Worm (Caenorhabditis elegans): Measurements from ENCODE around the gene F23H12.5.

F23H12.5 gene

DNA sequence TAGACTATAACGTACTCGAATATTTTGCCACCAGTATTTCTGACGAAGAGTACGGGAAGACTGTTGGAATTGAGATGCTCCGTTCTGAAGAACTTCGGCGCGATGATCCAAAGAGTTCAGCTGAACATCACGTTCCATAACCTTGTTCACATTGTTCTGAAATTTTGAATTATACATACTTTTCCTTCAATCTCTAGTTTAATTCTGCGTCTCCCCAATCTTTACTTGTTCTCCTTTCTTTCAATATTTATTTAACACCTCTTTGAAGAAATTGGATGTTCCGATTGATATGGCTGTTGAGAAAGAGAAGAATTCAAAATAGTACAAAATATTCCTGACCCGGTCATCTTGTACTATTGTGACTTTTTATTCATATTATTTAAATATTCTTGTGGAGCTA is 13.6 kb upstream of the F23H12.5 start, which contains the start of gene F23H12.3:
TSS of gene F23H12.3 (plus strand) at position 301 of the 400 bp plus-strand sequence.
- TF ChIP-seq gmeb-1 (tag; optimal IDR thresholded peaks at IDR 0.05) (no peak), elt-1 (tag; optimal IDR thresholded peaks at IDR 0.05) (no peak), crh-2 (tag; optimal IDR thresholded peaks at IDR 0.05) (no peak), fos-1 (tag; optimal IDR thresholded peaks at IDR 0.05) (no peak), dmd-4 (tag; optimal IDR thresholded peaks at IDR 0.05) (no peak), ceh-82 (tag; optimal IDR thresholded peaks at IDR 0.05) (no peak), aly-2 (tag; optimal IDR thresholded peaks at IDR 0.05) (no peak), sma-9 (GFP tag; optimal IDR thresholded peaks at IDR 0.05) (no peak), sma-9 (tag; optimal IDR thresholded peaks at IDR 0.05) (no peak), mab-5 (tag; optimal IDR thresholded peaks at IDR 0.05) (no peak), mbf-1 (tag; optimal IDR thresholded peaks at IDR 0.05) (no peak), sem-4 (tag; optimal IDR thresholded peaks at IDR 0.05) (no peak), lin-11 (tag; optimal IDR thresholded peaks at IDR 0.05) (no peak), nhr-129 (tag; optimal IDR thresholded peaks at IDR 0.05) (no peak), nhr-11 (tag; optimal IDR thresholded peaks at IDR 0.05) (no peak), lin-39 (tag; optimal IDR thresholded peaks at IDR 0.05) (no peak), F13H6.1 (tag; optimal IDR thresholded peaks at IDR 0.05) (no peak), unc-55 (GFP tag; optimal IDR thresholded peaks at IDR 0.05) (no peak), ama-1 (optimal IDR thresholded peaks at IDR 0.05) (no peak), R02D3.7 (tag; optimal IDR thresholded peaks at IDR 0.05) (no peak)

DNA sequence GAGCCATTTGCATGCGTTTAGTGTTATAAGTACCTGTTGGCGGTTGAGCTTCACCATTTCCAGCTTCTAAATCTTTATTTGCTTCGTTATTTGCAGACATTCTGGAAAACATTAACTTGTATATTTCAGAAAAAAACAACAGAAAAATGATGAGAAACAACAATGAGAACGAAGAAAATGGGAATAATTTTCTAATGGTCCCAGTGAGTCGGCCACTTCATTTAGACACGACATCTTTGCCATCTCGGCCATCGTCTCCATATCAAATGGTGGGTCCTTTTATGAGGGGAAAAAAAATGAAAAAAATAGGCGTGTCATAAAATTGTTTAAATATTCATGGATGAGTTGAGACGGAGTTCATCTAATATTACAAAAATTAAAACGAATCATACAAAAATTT is 12.6 kb upstream of the F23H12.5 start, which contains the start of gene snb-2:
TSS of gene snb-2 (minus strand) at position 101 of the 400 bp plus-strand sequence.
- TF ChIP-seq nhr-11 (tag; optimal IDR thresholded peaks at IDR 0.05) (no peak), nhr-237 (tag; optimal IDR thresholded peaks at IDR 0.05) (no peak), mbf-1 (tag; optimal IDR thresholded peaks at IDR 0.05) (no peak), zag-1 (tag; optimal IDR thresholded peaks at IDR 0.05) (no peak), unc-62 (GFP tag; optimal IDR thresholded peaks at IDR 0.05) (no peak), F13H6.1 (tag; optimal IDR thresholded peaks at IDR 0.05) (no peak), elt-3 (tag; optimal IDR thresholded peaks at IDR 0.05) (no peak), crh-2 (tag; optimal IDR thresholded peaks at IDR 0.05) (no peak), alr-1 (tag; optimal IDR thresholded peaks at IDR 0.05) (no peak), dmd-4 (tag; optimal IDR thresholded peaks at IDR 0.05) (no peak), ceh-16 (tag; optimal IDR thresholded peaks at IDR 0.05) (no peak), nhr-10 (tag; optimal IDR thresholded peaks at IDR 0.05) (no peak), lsy-2 (tag; optimal IDR thresholded peaks at IDR 0.05) (no peak), unc-39 (tag; optimal IDR thresholded peaks at IDR 0.05) (no peak), snpc-4 (tag; optimal IDR thresholded peaks at IDR 0.05) (no peak), nhr-23 (tag; optimal IDR thresholded peaks at IDR 0.05) (no peak), peb-1 (tag; optimal IDR thresholded peaks at IDR 0.05) (no peak), ztf-1 (GFP tag; conservative IDR thresholded peaks at IDR 0.05) (no peak), nhr-129 (tag; optimal IDR thresholded peaks at IDR 0.05) (no peak), C34F6.9 (tag; optimal IDR thresholded peaks at IDR 0.05) (no peak)

ce11 chrV:12347854-12348253 is 10.6 kb upstream of the F23H12.5 start:
- no peak for TF ChIP-seq ztf-4 (tag; optimal IDR thresholded peaks at IDR 0.05)
- peak; percentile 60 for TF ChIP-seq fos-1 (tag; optimal IDR thresholded peaks at IDR 0.05)

ce11 chrV:12349365-12349764 is 9.1 kb upstream of the F23H12.5 start:
- TF ChIP-seq nhr-77 (tag; optimal IDR thresholded peaks at IDR 0.05) (no peak), Y55F3AM.14 (GFP tag; optimal IDR thresholded peaks at IDR 0.05) (no peak), nhr-25 (tag; optimal IDR thresholded peaks at IDR 0.05) (no peak)

DNA sequence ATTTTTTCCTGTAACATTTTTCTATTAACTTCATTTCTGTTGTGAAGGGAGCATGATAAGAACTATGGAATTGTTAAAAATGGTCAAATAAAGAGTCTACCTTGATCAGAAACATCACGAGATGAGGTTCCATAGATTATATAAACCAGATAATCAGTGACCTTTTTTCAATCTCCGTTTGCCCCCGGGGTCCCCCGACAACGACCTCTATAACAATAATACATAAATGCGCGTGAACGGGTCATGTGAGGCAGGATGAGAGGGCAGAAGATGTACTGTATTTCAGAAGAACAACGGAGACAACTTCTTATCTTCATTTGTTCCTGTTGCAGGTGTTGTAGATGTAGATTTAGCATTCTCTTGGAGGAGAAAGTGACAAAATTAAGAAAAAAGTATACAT is 6.6 kb upstream of the F23H12.5 start:
- TF ChIP-seq unc-62 (GFP tag; optimal IDR thresholded peaks at IDR 0.05) = no peak
- TF ChIP-seq nhr-237 (tag; optimal IDR thresholded peaks at IDR 0.05) = no peak
- TF ChIP-seq blmp-1 (tag; optimal IDR thresholded peaks at IDR 0.05; ENCODE audit: insufficient read depth) = peak; percentile 41
- peak; percentile 36 for TF ChIP-seq sma-9 (GFP tag; optimal IDR thresholded peaks at IDR 0.05)
- TF ChIP-seq sma-9 (tag; optimal IDR thresholded peaks at IDR 0.05) = no peak
- TF ChIP-seq nhr-25 (tag; optimal IDR thresholded peaks at IDR 0.05) = peak; percentile 42
- TF ChIP-seq nhr-6 (tag; optimal IDR thresholded peaks at IDR 0.05) = no peak
- no peak for TF ChIP-seq elt-1 (tag; optimal IDR thresholded peaks at IDR 0.05)
- no peak for TF ChIP-seq ama-1 (optimal IDR thresholded peaks at IDR 0.05)
- TF ChIP-seq nhr-12 (tag; optimal IDR thresholded peaks at IDR 0.05) = no peak
